Worm (Caenorhabditis elegans) whole organism, L4 larva: Measurements from ENCODE around the gene pho-13.
A peak's percentile ranks its signal among the peaks of the same experiment; 100 is the strongest.

Experiments used
- F26F4.8 ChIP-seq: fragments of 200-800 bp; sonication (Bioruptor generic); conservative IDR thresholded peaks from 2 replicates; pipeline ENCODE4 v1.3.6; 2022; ENCODE audit warnings: missing genetic modification characterization, missing compliant biosample characterization
- F44E2.7 ChIP-seq: fragments of 200-800 bp; sonication (Bioruptor generic); IDR thresholded peaks from 2 replicates; pipeline ENCODE4 v2.1.2; 2022; ENCODE audit warnings: missing genetic modification characterization, missing compliant biosample characterization
- F49E8.2 ChIP-seq: sonication (generic microtip); optimal IDR thresholded peaks from 2 replicates; lab custom pipeline; 2016; ENCODE audit warnings: missing compliant biosample characterization, mild to moderate bottlenecking, missing genetic modification characterization, borderline replicate concordance
- R02D3.7 ChIP-seq: fragments of 150-350 bp; sonication (generic microtip); optimal IDR thresholded peaks from 3 replicates; lab custom pipeline; 2014; ENCODE audit warnings: missing biosample characterization, missing genetic modification characterization
- T26A8.4 ChIP-seq: fragments of 200-800 bp; sonication (Bioruptor generic); IDR thresholded peaks from 2 replicates; pipeline ENCODE4 v1.3.6; 2022; ENCODE audit warnings: missing genetic modification characterization, missing compliant biosample characterization
- ZK337.2 ChIP-seq: fragments of 200-800 bp; sonication (Bioruptor generic); IDR thresholded peaks from 2 replicates; pipeline ENCODE4 v1.3.6; 2022; ENCODE audit warnings: missing genetic modification reagents, missing genetic modification characterization, missing compliant biosample characterization
- ama-1 ChIP-seq: fragments of 150-350 bp; optimal IDR thresholded peaks from 2 replicates; lab custom pipeline; 2014; ENCODE audit warnings: inconsistent platforms, mixed read lengths
- ceh-20 ChIP-seq: fragments of 200-800 bp; sonication (Bioruptor generic); IDR thresholded peaks from 2 replicates; pipeline ENCODE4 v1.3.6; 2022; ENCODE audit warnings: missing genetic modification reagents, missing genetic modification characterization, missing compliant biosample characterization
- cey-2 ChIP-seq: sonication (generic microtip); optimal IDR thresholded peaks from 3 replicates; lab custom pipeline; 2017; ENCODE audit warnings: missing genetic modification characterization, mild to moderate bottlenecking, missing compliant biosample characterization, antibody characterized with exemption, borderline replicate concordance; ENCODE audit not compliant: insufficient read depth
- ctbp-1 ChIP-seq: fragments of 200-800 bp; sonication (Bioruptor generic); IDR thresholded peaks from 2 replicates; pipeline ENCODE4 v1.3.6; 2022; ENCODE audit warnings: missing genetic modification reagents, missing genetic modification characterization, missing compliant biosample characterization
- daf-12 ChIP-seq: fragments of 150-350 bp; optimal IDR thresholded peaks from 2 replicates; lab custom pipeline; 2014; ENCODE audit warnings: missing biosample characterization, missing genetic modification reagents, missing genetic modification characterization
- daf-8 ChIP-seq: fragments of 200-800 bp; sonication (Bioruptor generic); IDR thresholded peaks from 2 replicates; pipeline ENCODE4 v1.3.6; 2022; ENCODE audit warnings: missing genetic modification characterization, missing compliant biosample characterization
- dpl-1 ChIP-seq: fragments of 150-350 bp; optimal IDR thresholded peaks from 2 replicates; lab custom pipeline; 2014; ENCODE audit warnings: missing biosample characterization, missing genetic modification reagents, missing genetic modification characterization
- egl-43 ChIP-seq: fragments of 200-800 bp; sonication (Bioruptor generic); IDR thresholded peaks from 2 replicates; pipeline ENCODE4 v1.3.6; 2022; ENCODE audit warnings: missing genetic modification reagents, missing genetic modification characterization, missing compliant biosample characterization
- hif-1 ChIP-seq, 2 experiments: sonication (generic microtip); optimal IDR thresholded peaks; 2 replicates each; lab custom pipeline; 2016 to 2017; ENCODE audit warnings: missing compliant biosample characterization in 2 of 2, missing genetic modification characterization in 2 of 2, missing genetic modification reagents in 2 of 2, missing genotype in 2 of 2, mild to moderate bottlenecking in 1 of 2
- hlh-11 ChIP-seq: fragments of 200-800 bp; sonication (Bioruptor generic); optimal IDR thresholded peaks from 2 replicates; lab custom pipeline; 2018; ENCODE audit warnings: mild to moderate bottlenecking, missing genetic modification characterization, missing compliant biosample characterization
- hlh-30 ChIP-seq: sonication (generic microtip); optimal IDR thresholded peaks from 2 replicates; lab custom pipeline; 2017; ENCODE audit warnings: antibody characterized with exemption, mild to moderate bottlenecking, missing genetic modification characterization, missing compliant biosample characterization; ENCODE audit not compliant: insufficient read depth
- hmg-1.1 ChIP-seq: fragments of 200-800 bp; sonication (Bioruptor generic); IDR thresholded peaks from 2 replicates; pipeline ENCODE4 v1.3.6; 2022; ENCODE audit warnings: missing genetic modification reagents, missing genetic modification characterization, missing compliant biosample characterization
- lim-7 ChIP-seq: fragments of 200-800 bp; sonication (Bioruptor generic); IDR thresholded peaks from 2 replicates; pipeline ENCODE4 v1.3.6; 2022; ENCODE audit warnings: missing genetic modification characterization, missing compliant biosample characterization
- lin-1 ChIP-seq: fragments of 200-800 bp; sonication (Bioruptor generic); IDR thresholded peaks from 2 replicates; pipeline ENCODE4 v1.3.6; 2022; ENCODE audit warnings: missing genetic modification reagents, missing genetic modification characterization, missing compliant biosample characterization
- lin-13 ChIP-seq: fragments of 150-350 bp; optimal IDR thresholded peaks from 2 replicates; lab custom pipeline; 2014; ENCODE audit warnings: missing biosample characterization, missing genetic modification reagents, missing genetic modification characterization
- lin-15B ChIP-seq: fragments of 150-350 bp; sonication (generic microtip); optimal IDR thresholded peaks from 3 replicates; lab custom pipeline; 2014; ENCODE audit warnings: missing biosample characterization, missing genetic modification characterization
- lin-38 ChIP-seq: fragments of 200-800 bp; sonication (Bioruptor generic); IDR thresholded peaks from 2 replicates; pipeline ENCODE4 v1.3.6; 2022; ENCODE audit warnings: missing genetic modification reagents, missing genetic modification characterization, missing compliant biosample characterization
- lir-3 ChIP-seq: sonication (generic microtip); optimal IDR thresholded peaks from 2 replicates; lab custom pipeline; 2016; ENCODE audit warnings: mild to moderate bottlenecking, missing genetic modification characterization, missing compliant biosample characterization
- madf-5 ChIP-seq, 2 experiments: fragments of 200-800 bp; sonication (Bioruptor generic); IDR thresholded peaks; 2 replicates each; pipeline ENCODE4 v1.3.6; 2022; ENCODE audit warnings: missing compliant biosample characterization in 2 of 2, missing genetic modification characterization in 2 of 2
- mxl-2 ChIP-seq: fragments of 200-800 bp; sonication (Bioruptor generic); conservative IDR thresholded peaks from 2 replicates; pipeline ENCODE4 v1.3.6; 2022; ENCODE audit warnings: missing genetic modification reagents, missing genetic modification characterization, missing compliant biosample characterization
- mxl-3 ChIP-seq: fragments of 200-800 bp; sonication (Bioruptor generic); optimal IDR thresholded peaks from 2 replicates; lab custom pipeline; 2018; ENCODE audit warnings: mild to moderate bottlenecking, missing genetic modification characterization, missing compliant biosample characterization
- nhr-102 ChIP-seq: sonication (generic microtip); optimal IDR thresholded peaks from 2 replicates; lab custom pipeline; 2016; ENCODE audit warnings: mild to moderate bottlenecking, missing genetic modification characterization, moderate library complexity, missing compliant biosample characterization
- nhr-11 ChIP-seq: fragments of 150-350 bp; optimal IDR thresholded peaks from 2 replicates; lab custom pipeline; 2014; ENCODE audit warnings: missing biosample characterization, missing genetic modification characterization
- nhr-111 ChIP-seq: fragments of 200-800 bp; sonication (Bioruptor generic); optimal IDR thresholded peaks from 2 replicates; lab custom pipeline; 2018; ENCODE audit warnings: mild to moderate bottlenecking, missing genetic modification characterization, missing compliant biosample characterization
- nhr-25 ChIP-seq: sonication (generic microtip); optimal IDR thresholded peaks from 2 replicates; lab custom pipeline; 2017; ENCODE audit warnings: missing genetic modification characterization, mild to moderate bottlenecking, missing compliant biosample characterization, antibody characterized with exemption, moderate library complexity, borderline replicate concordance; ENCODE audit not compliant: insufficient read depth
- nhr-28 ChIP-seq: fragments of 150-350 bp; optimal IDR thresholded peaks from 2 replicates; lab custom pipeline; 2014; ENCODE audit warnings: missing biosample characterization, missing genetic modification characterization
- nhr-48 ChIP-seq: sonication (generic microtip); optimal IDR thresholded peaks from 2 replicates; lab custom pipeline; 2016; ENCODE audit warnings: mild to moderate bottlenecking, missing genetic modification characterization, missing compliant biosample characterization
- nhr-6 ChIP-seq: fragments of 150-350 bp; optimal IDR thresholded peaks from 2 replicates; lab custom pipeline; 2014; ENCODE audit warnings: missing biosample characterization, missing genetic modification characterization
- rbr-2 ChIP-seq: sonication (generic microtip); optimal IDR thresholded peaks from 2 replicates; lab custom pipeline; 2016; ENCODE audit warnings: missing genotype, missing genetic modification characterization, missing compliant biosample characterization
- saeg-2 ChIP-seq: fragments of 200-800 bp; sonication (Bioruptor generic); IDR thresholded peaks from 2 replicates; pipeline ENCODE4 v1.3.6; 2022; ENCODE audit warnings: missing genetic modification reagents, missing genetic modification characterization, missing compliant biosample characterization
- sdz-12 ChIP-seq: fragments of 200-800 bp; sonication (Bioruptor generic); optimal IDR thresholded peaks from 2 replicates; lab custom pipeline; 2018; ENCODE audit warnings: mild to moderate bottlenecking, missing genetic modification characterization, missing compliant biosample characterization
- set-16 ChIP-seq: fragments of 200-800 bp; sonication (Bioruptor generic); IDR thresholded peaks from 2 replicates; pipeline ENCODE4 v1.3.6; 2022; ENCODE audit warnings: missing genetic modification reagents, missing genetic modification characterization, missing compliant biosample characterization
- skn-1 ChIP-seq: fragments of 150-350 bp; optimal IDR thresholded peaks from 2 replicates; lab custom pipeline; 2014; ENCODE audit warnings: missing biosample characterization, missing genetic modification characterization
- unc-130 ChIP-seq: sonication (generic microtip); optimal IDR thresholded peaks from 2 replicates; lab custom pipeline; 2016; ENCODE audit warnings: missing genetic modification reagents, missing genetic modification characterization, missing compliant biosample characterization
- vab-7 ChIP-seq: fragments of 200-800 bp; sonication (Bioruptor generic); IDR thresholded peaks from 2 replicates; pipeline ENCODE4 v1.3.6; 2022; ENCODE audit warnings: missing genetic modification reagents, missing genetic modification characterization, missing compliant biosample characterization
- zfp-2 ChIP-seq: sonication (generic microtip); optimal IDR thresholded peaks from 2 replicates; lab custom pipeline; 2016; ENCODE audit warnings: mild to moderate bottlenecking, missing genetic modification characterization, missing compliant biosample characterization
- zfp-3 ChIP-seq: fragments of 200-800 bp; sonication (Bioruptor generic); conservative IDR thresholded peaks from 2 replicates; pipeline ENCODE4 v1.3.6; 2022; ENCODE audit warnings: missing genetic modification reagents, missing genetic modification characterization, missing compliant biosample characterization
- zip-11 ChIP-seq: fragments of 200-800 bp; sonication (Bioruptor generic); IDR thresholded peaks from 2 replicates; pipeline ENCODE4 v1.3.6; 2022; ENCODE audit warnings: missing genetic modification characterization, missing compliant biosample characterization
- ztf-11 ChIP-seq: fragments of 150-350 bp; optimal IDR thresholded peaks from 2 replicates; lab custom pipeline; 2014; ENCODE audit warnings: missing biosample characterization, missing genetic modification characterization

Gene pho-13

DNA sequence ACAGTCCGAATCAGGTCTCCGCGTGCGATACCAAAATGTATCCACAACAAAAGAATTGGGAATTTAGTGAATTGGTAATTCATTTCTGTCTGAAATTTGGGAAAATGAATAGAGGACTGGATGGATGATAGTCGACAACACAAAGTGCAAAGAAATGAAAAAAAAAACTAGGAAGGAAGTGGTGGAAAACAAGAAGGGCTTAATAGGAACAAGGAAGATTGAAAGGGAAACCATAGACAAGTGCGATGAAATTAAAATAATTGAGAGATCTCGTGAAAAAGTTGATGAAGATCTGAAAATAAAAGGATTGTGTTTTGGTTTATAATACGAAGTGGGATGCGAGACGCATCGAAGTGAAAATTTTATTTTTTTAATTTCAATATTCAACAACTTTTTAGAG is 12.7 kb downstream of the pho-13 start, which contains the start of gene F07H5.7:
TSS of gene F07H5.7 (minus strand) at position 101 of the 400 bp plus-strand sequence.
- no peak for TF ChIP-seq vab-7 (GFP tag; lab: Robert Waterston, UW)
- no peak for TF ChIP-seq lin-1
- no peak for TF ChIP-seq F49E8.2
- no peak for TF ChIP-seq ztf-11 (tag; lab: Kevin White, UChicago)
- no peak for TF ChIP-seq madf-5 (GFP tag; IDR thresholded peaks at IDR 0.05; lab: Robert Waterston, UW)
- TF ChIP-seq ama-1 (lab: Kevin White, UChicago): no peak
- no peak for TF ChIP-seq ceh-20 (GFP tag; lab: Robert Waterston, UW)
- TF ChIP-seq nhr-11: no peak

- no peak for TF ChIP-seq skn-1 (tag; lab: Kevin White, UChicago)
- no peak for TF ChIP-seq daf-12 (tag; lab: Kevin White, UChicago)
- TF ChIP-seq nhr-28 (tag; lab: Kevin White, UChicago): no peak
- TF ChIP-seq zip-11 (GFP tag; lab: Robert Waterston, UW): no peak
- no peak for TF ChIP-seq R02D3.7
- TF ChIP-seq lin-15B (tag; lab: Kevin White, UChicago): no peak
- TF ChIP-seq zfp-3 (GFP tag; lab: Robert Waterston, UW): no peak
- TF ChIP-seq unc-130 (GFP tag; lab: Kevin White, UChicago): no peak
- TF ChIP-seq F26F4.8: no peak
These were observed 14.2 kb downstream of the pho-13 start, which contains the start of gene idpa-2 for ce11 chrII:8792640-8793039. idpa-2 (minus strand) TSS chrII:8792740.

DNA sequence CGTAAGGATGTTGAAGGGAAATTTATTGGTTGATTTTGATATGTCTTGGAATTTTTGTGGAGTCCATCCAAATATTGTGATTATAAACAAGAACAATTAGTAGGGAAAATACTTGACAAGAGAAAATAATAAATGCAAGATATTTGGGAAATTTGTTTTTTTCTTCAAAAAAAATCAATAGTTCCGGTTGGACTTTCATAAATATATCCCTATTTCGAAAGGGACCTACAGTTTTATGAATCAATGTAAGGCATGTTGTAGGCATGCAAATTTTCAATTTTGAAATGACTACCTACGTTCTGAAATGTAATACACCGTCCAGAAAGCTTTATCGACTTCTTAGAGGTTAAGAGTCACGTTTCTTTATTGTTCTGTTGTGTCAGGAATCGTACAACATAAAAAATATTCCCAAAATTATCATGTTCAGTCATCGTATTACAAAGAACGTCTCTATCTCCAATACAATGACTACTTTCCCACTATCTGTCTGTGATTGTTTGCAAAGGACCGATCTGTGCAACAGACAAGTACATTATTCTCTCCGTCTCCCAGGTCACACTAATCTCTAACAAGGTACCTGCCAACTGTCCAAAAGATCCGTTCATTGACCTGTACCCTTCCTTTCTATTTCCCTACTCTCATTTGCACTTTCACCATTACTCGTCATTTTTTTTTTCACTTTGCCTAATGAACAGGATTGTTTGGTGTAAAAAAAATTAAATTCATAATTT is 16.8 kb downstream of the pho-13 start, which contains the start of gene F07H5.13:
TSS of gene F07H5.13 (plus strand) at position 730 of the 731 bp plus-strand sequence.
- TF ChIP-seq set-16 (GFP tag; lab: Robert Waterston, UW): no peak
- TF ChIP-seq nhr-48 (tag; lab: Kevin White, UChicago): peak; percentile 39
- TF ChIP-seq ctbp-1: peak; percentile 27; the same call in 1 of the 2 replicates
- TF ChIP-seq nhr-111 (GFP tag; lab: Kevin White, UChicago): no peak
- TF ChIP-seq nhr-25: peak; percentile 43
- peak; percentile 89 for TF ChIP-seq T26A8.4
- peak; percentile 33 for TF ChIP-seq rbr-2 (tag; lab: Kevin White, UChicago)
- 0 out of 2 replicates have a peak, but pooled peaks have one; percentile 9 for TF ChIP-seq F44E2.7 (GFP tag; lab: Robert Waterston, UW)
- peak; percentile 44 for TF ChIP-seq lin-38
- peak; percentile 71 for TF ChIP-seq nhr-102 (tag; lab: Kevin White, UChicago)
- TF ChIP-seq nhr-11: peak; percentile 35
- 0 out of 2 replicates have a peak, but pooled peaks have one; percentile 33 for TF ChIP-seq ceh-20 (GFP tag; lab: Robert Waterston, UW)
- no peak for TF ChIP-seq dpl-1 (GFP tag; lab: Kevin White, UChicago)
- no peak for TF ChIP-seq ZK337.2
- TF ChIP-seq daf-8 (GFP tag; lab: Robert Waterston, UW): no peak
- peak; percentile 35 for TF ChIP-seq nhr-6 (tag; lab: Kevin White, UChicago)
- TF ChIP-seq unc-130 (GFP tag; lab: Kevin White, UChicago): no peak
- TF ChIP-seq hif-1 (tag; optimal IDR thresholded peaks at IDR 0.05; lab: Kevin White, UChicago): peak in 1 of 2 experiments; percentile 35
- TF ChIP-seq sdz-12: peak; percentile 37
- TF ChIP-seq saeg-2 (GFP tag; lab: Robert Waterston, UW): 0 out of 2 replicates have a peak, but pooled peaks have one; percentile 42
- TF ChIP-seq lin-13 (GFP tag; lab: Kevin White, UChicago): peak; percentile 48
- TF ChIP-seq hmg-1.1 (GFP tag; lab: Robert Waterston, UW): 0 out of 2 replicates have a peak, but pooled peaks have one; percentile 42
- TF ChIP-seq cey-2 (tag; lab: Kevin White, UChicago): no peak
- no peak for TF ChIP-seq lir-3 (tag; lab: Kevin White, UChicago)
- no peak for TF ChIP-seq mxl-3 (GFP tag; lab: Kevin White, UChicago)
- TF ChIP-seq zfp-3 (GFP tag; lab: Robert Waterston, UW): peak; percentile 83
- TF ChIP-seq hlh-11 (tag; lab: Kevin White, UChicago): peak; percentile 21
- TF ChIP-seq hlh-30 (tag; lab: Kevin White, UChicago): no peak
- TF ChIP-seq zfp-2 (tag; lab: Kevin White, UChicago): no peak
- TF ChIP-seq mxl-2 (GFP tag; lab: Robert Waterston, UW): no peak
- no peak for TF ChIP-seq egl-43 (GFP tag; lab: Robert Waterston, UW)
- TF ChIP-seq lim-7: no peak
